Fruit fly (Drosophila melanogaster) whole organism, embryonic: ENCODE measurements around the gene CG31883.
A peak's percentile ranks its signal among the peaks of the same experiment; 100 is the strongest.

Source experiments
- Atf-2 ChIP-seq: fragments of 200-800 bp; sonication (Bioruptor generic); optimal IDR thresholded peaks from 2 replicates; lab custom pipeline; 2016; ENCODE audit warnings: missing biosample characterization, missing genetic modification characterization
- Bteb2 ChIP-seq: fragments of 200-800 bp; sonication (Bioruptor generic); optimal IDR thresholded peaks from 2 replicates; lab custom pipeline; 2016; ENCODE audit warnings: missing biosample characterization, missing genetic modification characterization
- CG10462 ChIP-seq: fragments of 200-800 bp; sonication (Bioruptor generic); optimal IDR thresholded peaks from 2 replicates; lab custom pipeline; 2016; ENCODE audit warnings: missing biosample characterization, missing genetic modification characterization
- CG10979 ChIP-seq: fragments of 200-800 bp; sonication (Bioruptor generic); optimal IDR thresholded peaks from 2 replicates; lab custom pipeline; 2018; ENCODE audit warnings: missing biosample characterization, mild to moderate bottlenecking, missing genetic modification characterization, moderate library complexity
- CG12744 ChIP-seq: fragments of 200-800 bp; sonication (Bioruptor generic); optimal IDR thresholded peaks from 2 replicates; lab custom pipeline; 2016; ENCODE audit warnings: missing biosample characterization, missing genetic modification characterization
- CG12769 ChIP-seq: fragments of 200-800 bp; sonication (Bioruptor generic); optimal IDR thresholded peaks from 2 replicates; lab custom pipeline; 2019; ENCODE audit warnings: missing biosample characterization, mild to moderate bottlenecking, missing genetic modification characterization, moderate library complexity
- CG12942 ChIP-seq: fragments of 200-800 bp; sonication (Bioruptor generic); optimal IDR thresholded peaks from 3 replicates; lab custom pipeline; 2016; ENCODE audit warnings: missing biosample characterization, missing genetic modification characterization
- CG13287 ChIP-seq: fragments of 200-800 bp; sonication (Bioruptor generic); IDR thresholded peaks from 2 replicates; pipeline ENCODE4 v1.3.6; 2022; ENCODE audit warnings: missing biosample characterization, missing genetic modification characterization; ENCODE audit not compliant: partially characterized antibody
- CG13296 ChIP-seq: fragments of 200-800 bp; sonication (Bioruptor generic); optimal IDR thresholded peaks from 3 replicates; lab custom pipeline; 2018; ENCODE audit warnings: missing biosample characterization, mild to moderate bottlenecking, missing genetic modification characterization
- CG14050 ChIP-seq: fragments of 200-800 bp; sonication (Bioruptor generic); IDR thresholded peaks from 3 replicates; pipeline ENCODE4 v1.3.6; 2022; ENCODE audit warnings: missing biosample characterization, missing genetic modification characterization
- CG15011 ChIP-seq: fragments of 200-800 bp; sonication (Bioruptor generic); optimal IDR thresholded peaks from 3 replicates; lab custom pipeline; 2018; ENCODE audit warnings: missing biosample characterization, mild to moderate bottlenecking, missing genetic modification characterization
- CG15601 ChIP-seq: fragments of 200-800 bp; sonication (Bioruptor generic); optimal IDR thresholded peaks from 3 replicates; lab custom pipeline; 2019; ENCODE audit warnings: missing biosample characterization, mild to moderate bottlenecking, missing genetic modification characterization, moderate library complexity
- CG1603 ChIP-seq: fragments of 200-800 bp; sonication (Bioruptor generic); optimal IDR thresholded peaks from 2 replicates; lab custom pipeline; 2019; ENCODE audit warnings: missing biosample characterization, mild to moderate bottlenecking, missing genetic modification characterization, moderate library complexity
- CG16815 ChIP-seq: fragments of 200-800 bp; sonication (Bioruptor generic); optimal IDR thresholded peaks from 3 replicates; lab custom pipeline; 2017; ENCODE audit warnings: missing biosample characterization, mild to moderate bottlenecking, missing genetic modification characterization
- CG18764 ChIP-seq: fragments of 200-800 bp; sonication (Bioruptor generic); optimal IDR thresholded peaks from 3 replicates; lab custom pipeline; 2016; ENCODE audit warnings: missing biosample characterization, missing genetic modification characterization
- CG2120 ChIP-seq: fragments of 200-800 bp; sonication (Bioruptor generic); optimal IDR thresholded peaks from 3 replicates; lab custom pipeline; 2016; ENCODE audit warnings: missing biosample characterization, missing genetic modification characterization
- CG2889 ChIP-seq: fragments of 200-800 bp; sonication (Bioruptor generic); IDR thresholded peaks from 3 replicates; pipeline ENCODE4 v1.3.6; 2022; ENCODE audit warnings: missing biosample characterization, missing genetic modification characterization
- CG6175 ChIP-seq: fragments of 200-800 bp; sonication (Bioruptor generic); IDR thresholded peaks from 3 replicates; pipeline ENCODE4 v1.3.6; 2022; ENCODE audit warnings: missing biosample characterization, missing genetic modification characterization
- CG8478 ChIP-seq: fragments of >200 bp; optimal IDR thresholded peaks from 2 replicates; lab custom pipeline; 2018
- Chrac-16 ChIP-seq: fragments of 200-800 bp; sonication (Bioruptor generic); optimal IDR thresholded peaks from 3 replicates; lab custom pipeline; 2016; ENCODE audit warnings: missing biosample characterization, missing genetic modification characterization
- CrebB ChIP-seq: fragments of 200-800 bp; sonication (Bioruptor generic); optimal IDR thresholded peaks from 3 replicates; lab custom pipeline; 2018; ENCODE audit warnings: missing biosample characterization, mild to moderate bottlenecking, missing genetic modification characterization
- D ChIP-seq, 2 experiments: fragments of 200-800 bp in 1 of 2; fragments of >200 bp in 1 of 2; sonication (Bioruptor generic) in 1 of 2; optimal IDR thresholded peaks; 2 replicates in 1 of 2; 3 replicates in 1 of 2; lab custom pipeline; 2017; ENCODE audit warnings: mild to moderate bottlenecking in 1 of 2, missing biosample characterization in 1 of 2, missing genetic modification characterization in 1 of 2, missing genetic modification reagents in 1 of 2
- Elba2 ChIP-seq: fragments of 200-800 bp; sonication (Bioruptor generic); optimal IDR thresholded peaks from 3 replicates; lab custom pipeline; 2016; ENCODE audit warnings: missing biosample characterization, missing genetic modification characterization
- Fer3 ChIP-seq: fragments of 200-800 bp; sonication (Bioruptor generic); optimal IDR thresholded peaks from 2 replicates; lab custom pipeline; 2018; ENCODE audit warnings: missing biosample characterization, mild to moderate bottlenecking, missing genetic modification characterization, moderate library complexity
- Gsc ChIP-seq: fragments of 200-800 bp; sonication (Bioruptor generic); IDR thresholded peaks from 2 replicates; pipeline ENCODE4 v1.3.6; 2022; ENCODE audit warnings: missing biosample characterization, missing genetic modification characterization
- H15 ChIP-seq: fragments of 200-800 bp; sonication (Bioruptor generic); IDR thresholded peaks from 3 replicates; pipeline ENCODE4 v1.3.6; 2022; ENCODE audit warnings: missing biosample characterization, missing genetic modification characterization
- HLH3B ChIP-seq: fragments of 200-800 bp; sonication (Bioruptor generic); IDR thresholded peaks from 2 replicates; pipeline ENCODE4 v1.3.6; 2022; ENCODE audit warnings: missing biosample characterization, missing genetic modification characterization
- Hr51 ChIP-seq, 2 experiments: fragments of 200-800 bp; sonication (Bioruptor generic); optimal IDR thresholded peaks; 2 replicates in 1 of 2; 3 replicates in 1 of 2; lab custom pipeline; 2016 to 2018; ENCODE audit warnings: missing biosample characterization in 2 of 2, missing genetic modification characterization in 2 of 2, mild to moderate bottlenecking in 1 of 2, moderate library complexity in 1 of 2
- Lim3 ChIP-seq: fragments of 200-800 bp; sonication (Bioruptor generic); IDR thresholded peaks from 2 replicates; pipeline ENCODE4 v1.3.6; 2022; ENCODE audit warnings: missing biosample characterization, missing genetic modification characterization
- MBD-R2 ChIP-seq: fragments of 200-800 bp; sonication (Bioruptor generic); IDR thresholded peaks from 2 replicates; pipeline ENCODE4 v1.3.6; 2022; ENCODE audit warnings: missing biosample characterization, missing genetic modification characterization
- Mrtf ChIP-seq: fragments of 200-800 bp; sonication (Bioruptor generic); IDR thresholded peaks from 3 replicates; pipeline ENCODE4 v1.3.6; 2022; ENCODE audit warnings: missing biosample characterization, missing genetic modification characterization
- NC2α ChIP-seq: fragments of 200-800 bp; sonication (Bioruptor generic); optimal IDR thresholded peaks from 2 replicates; lab custom pipeline; 2016; ENCODE audit warnings: missing biosample characterization, missing genetic modification characterization
- Oli ChIP-seq: fragments of 200-800 bp; sonication (Bioruptor generic); optimal IDR thresholded peaks from 2 replicates; lab custom pipeline; 2018; ENCODE audit warnings: missing biosample characterization, mild to moderate bottlenecking, missing genetic modification characterization, moderate library complexity
- PHDP ChIP-seq: fragments of 200-800 bp; sonication (Bioruptor generic); optimal IDR thresholded peaks from 3 replicates; lab custom pipeline; 2018; ENCODE audit warnings: missing biosample characterization, mild to moderate bottlenecking, missing genetic modification characterization, moderate library complexity
- Sin3A ChIP-seq: fragments of >200 bp; optimal IDR thresholded peaks from 2 replicates; lab custom pipeline; 2018
- ato ChIP-seq: fragments of 200-800 bp; sonication (Bioruptor generic); IDR thresholded peaks from 2 replicates; pipeline ENCODE4 v1.3.6; 2022; ENCODE audit warnings: missing biosample characterization, missing genetic modification characterization; ENCODE audit not compliant: partially characterized antibody
- chm ChIP-seq: fragments of 200-800 bp; sonication (Bioruptor generic); IDR thresholded peaks from 2 replicates; pipeline ENCODE4 v1.3.6; 2022; ENCODE audit warnings: missing biosample characterization, missing genetic modification characterization
- crol ChIP-seq: fragments of 200-800 bp; sonication (Bioruptor generic); IDR thresholded peaks from 2 replicates; pipeline ENCODE4 v1.3.6; 2022; ENCODE audit warnings: missing biosample characterization, missing genetic modification characterization
- da ChIP-seq: fragments of 200-800 bp; sonication (Bioruptor generic); optimal IDR thresholded peaks from 2 replicates; lab custom pipeline; 2016; ENCODE audit warnings: missing biosample characterization, missing genetic modification characterization
- dimm ChIP-seq: fragments of 200-800 bp; sonication (Bioruptor generic); IDR thresholded peaks from 2 replicates; pipeline ENCODE4 v1.3.6; 2022; ENCODE audit warnings: missing biosample characterization, missing genetic modification characterization
- fd102C ChIP-seq: fragments of 200-800 bp; sonication (Bioruptor generic); optimal IDR thresholded peaks from 2 replicates; lab custom pipeline; 2018; ENCODE audit warnings: missing biosample characterization, mild to moderate bottlenecking, missing genetic modification characterization, moderate library complexity
- ftz-f1 ChIP-seq: fragments of 200-800 bp; sonication (Bioruptor generic); optimal IDR thresholded peaks from 2 replicates; lab custom pipeline; 2016; ENCODE audit warnings: missing biosample characterization, missing genetic modification characterization
- gem ChIP-seq: fragments of 200-800 bp; sonication (Bioruptor generic); optimal IDR thresholded peaks from 2 replicates; lab custom pipeline; 2019; ENCODE audit warnings: missing biosample characterization, mild to moderate bottlenecking, missing genetic modification characterization, moderate library complexity
- hb ChIP-seq: fragments of 200-800 bp; sonication (Bioruptor generic); IDR thresholded peaks from 3 replicates; pipeline ENCODE4 v1.3.6; 2022; ENCODE audit warnings: missing biosample characterization, missing genetic modification characterization; ENCODE audit not compliant: partially characterized antibody
- jigr1 ChIP-seq: fragments of 200-800 bp; sonication (Bioruptor generic); IDR thresholded peaks from 3 replicates; pipeline ENCODE4 v1.3.6; 2022; ENCODE audit warnings: missing biosample characterization, missing genetic modification characterization
- lab ChIP-seq: fragments of 200-800 bp; sonication (Bioruptor generic); optimal IDR thresholded peaks from 3 replicates; lab custom pipeline; 2017; ENCODE audit warnings: missing biosample characterization, missing genetic modification characterization, mild to moderate bottlenecking, moderate library complexity, missing genetic modification reagents
- mirr ChIP-seq: fragments of 200-800 bp; sonication (Bioruptor generic); optimal IDR thresholded peaks from 3 replicates; lab custom pipeline; 2018; ENCODE audit warnings: missing biosample characterization, mild to moderate bottlenecking, missing genetic modification characterization
- nmo ChIP-seq: fragments of 200-800 bp; sonication (Bioruptor generic); optimal IDR thresholded peaks from 2 replicates; lab custom pipeline; 2018; ENCODE audit warnings: missing biosample characterization, mild to moderate bottlenecking, missing genetic modification characterization, moderate library complexity
- repo ChIP-seq: fragments of 200-800 bp; sonication (Bioruptor generic); optimal IDR thresholded peaks from 2 replicates; lab custom pipeline; 2016; ENCODE audit warnings: missing biosample characterization, missing genetic modification characterization
- sens-2 ChIP-seq: fragments of 200-800 bp; sonication (Bioruptor generic); IDR thresholded peaks from 2 replicates; pipeline ENCODE4 v1.3.6; 2022; ENCODE audit warnings: missing biosample characterization, missing genetic modification characterization
- tgo ChIP-seq: fragments of 200-800 bp; sonication (Bioruptor generic); IDR thresholded peaks from 3 replicates; pipeline ENCODE4 v1.3.6; 2022; ENCODE audit warnings: missing biosample characterization, missing genetic modification characterization

The CG31883 gene

DNA sequence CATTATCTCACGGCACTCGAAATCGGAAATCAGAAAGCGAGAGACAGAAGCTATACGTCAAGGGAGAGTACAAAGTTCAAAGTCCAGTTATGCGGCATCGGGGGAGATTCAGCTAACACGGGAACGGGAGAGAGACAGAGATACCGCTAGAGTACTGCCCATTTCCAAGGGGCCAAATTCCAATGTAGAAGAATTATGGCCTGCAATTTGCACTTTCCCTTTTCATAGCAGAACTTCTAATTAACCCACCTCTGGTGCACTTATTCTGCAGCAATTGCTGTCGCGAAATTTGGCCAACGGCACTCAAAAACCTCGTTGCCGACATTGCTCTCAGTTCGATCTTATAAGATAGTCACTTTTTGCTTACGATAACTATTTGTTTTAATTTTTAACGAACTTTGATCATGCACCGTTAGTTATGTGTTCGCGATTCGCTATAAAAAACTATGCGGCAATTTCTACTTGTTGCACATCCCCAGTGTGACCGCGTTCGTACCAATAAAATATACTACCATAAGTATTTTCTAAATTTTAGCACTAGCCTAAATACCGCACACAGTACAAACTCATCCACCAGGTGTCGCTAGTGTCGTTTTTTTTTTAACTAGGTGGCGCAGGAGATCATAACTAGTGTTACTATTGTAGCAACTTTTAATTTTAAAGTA is 48.1 kb downstream of the CG31883 start, which contains the start of gene Mtpalpha (continued):
- TF ChIP-seq Oli (tag; lab: Kevin White, UChicago) (no peak), Chrac-16 (GFP tag; lab: Kevin White, UChicago) (peak; percentile 56), CG13296 (GFP tag; lab: Kevin White, UChicago) (peak; percentile 40), jigr1 (GFP tag; lab: Robert Waterston, UW) (no peak), ato (GFP tag; lab: Robert Waterston, UW) (no peak), CG12744 (GFP tag; lab: Kevin White, UChicago) (peak; percentile 27), CG8478 (lab: Kevin White, UChicago) (no peak), D (optimal IDR thresholded peaks at IDR 0.05; lab: Kevin White, UChicago) (no peak), D (GFP tag; optimal IDR thresholded peaks at IDR 0.05; lab: Kevin White, UChicago) (no peak), Elba2 (GFP tag; lab: Kevin White, UChicago) (peak; percentile 2), HLH3B (GFP tag; lab: Robert Waterston, UW) (no peak), Hr51 (GFP tag; optimal IDR thresholded peaks at IDR 0.05; lab: Kevin White, UChicago) (no peak), MBD-R2 (peak; percentile 72), Bteb2 (GFP tag; lab: Kevin White, UChicago) (no peak), CG10462 (GFP tag; lab: Kevin White, UChicago) (peak; percentile 34), chm (no peak), CG12942 (GFP tag; lab: Kevin White, UChicago) (no peak), Atf-2 (no peak), CrebB (tag; lab: Kevin White, UChicago) (peak; percentile 0), ftz-f1 (no peak), CG1603 (no peak), da (GFP tag; lab: Kevin White, UChicago) (no peak), CG13287 (GFP tag; lab: Robert Waterston, UW) (no peak; the same call in none of the 2 replicates), nmo (peak; percentile 56), Mrtf (GFP tag; lab: Robert Waterston, UW) (no peak), CG18764 (no peak), NC2α (GFP tag; lab: Kevin White, UChicago) (no peak), dimm (GFP tag; lab: Robert Waterston, UW) (no peak), PHDP (tag; lab: Kevin White, UChicago) (no peak), Fer3 (tag; lab: Kevin White, UChicago) (peak; percentile 4), mirr (GFP tag; lab: Kevin White, UChicago) (peak; percentile 42), CG10979 (tag; lab: Kevin White, UChicago) (peak; percentile 100), CG14050 (GFP tag; lab: Robert Waterston, UW) (no peak), Gsc (GFP tag; lab: Robert Waterston, UW) (no peak), hb (GFP tag; lab: Robert Waterston, UW) (no peak), Lim3 (no peak), lab (no peak), tgo (0 out of 3 replicates have a peak, but pooled peaks have one; percentile 17), gem (tag; lab: Kevin White, UChicago) (no peak), repo (GFP tag; lab: Kevin White, UChicago) (no peak), CG15011 (GFP tag; lab: Kevin White, UChicago) (no peak), H15 (GFP tag; lab: Robert Waterston, UW) (no peak), sens-2 (no peak), CG6175 (GFP tag; lab: Robert Waterston, UW) (no peak), fd102C (GFP tag; lab: Kevin White, UChicago) (no peak), Sin3A (lab: Kevin White, UChicago) (no peak), crol (GFP tag; lab: Robert Waterston, UW) (no peak), CG16815 (GFP tag; lab: Kevin White, UChicago) (no peak), CG2889 (GFP tag; lab: Robert Waterston, UW) (no peak), CG15601 (tag; lab: Kevin White, UChicago) (peak; percentile 39), CG2120 (GFP tag; lab: Kevin White, UChicago) (peak; percentile 38), CG12769 (no peak)
